Worm (Caenorhabditis elegans) whole organism, L4 larva: ENCODE data around the gene iglr-1.
"Not testable (repeated sequence)": the region's sequence is repeated elsewhere in the genome, so short reads cannot be mapped to it uniquely, and the experiment has no call there.

ENCODE experiments used
- D1046.2 ChIP-seq: fragments of 200-800 bp; sonication (Bioruptor generic); IDR thresholded peaks from 2 replicates; pipeline ENCODE4 v1.3.6; 2022; ENCODE audit warnings: missing genetic modification characterization, missing compliant biosample characterization
- F10B5.3 ChIP-seq: sonication (generic microtip); optimal IDR thresholded peaks from 2 replicates; lab custom pipeline; 2016; ENCODE audit warnings: mild to moderate bottlenecking, missing genetic modification characterization, missing compliant biosample characterization
- F49E8.2 ChIP-seq: sonication (generic microtip); optimal IDR thresholded peaks from 2 replicates; lab custom pipeline; 2016; ENCODE audit warnings: missing compliant biosample characterization, mild to moderate bottlenecking, missing genetic modification characterization, borderline replicate concordance
- Y105C5A.15 ChIP-seq: fragments of 200-800 bp; sonication (Bioruptor generic); IDR thresholded peaks from 2 replicates; pipeline ENCODE4 v1.3.6; 2022; ENCODE audit warnings: missing genetic modification characterization, missing compliant biosample characterization
- ama-1 ChIP-seq: fragments of 150-350 bp; optimal IDR thresholded peaks from 2 replicates; lab custom pipeline; 2014; ENCODE audit warnings: inconsistent platforms, mixed read lengths
- arid-1 ChIP-seq: fragments of 200-800 bp; sonication (Bioruptor generic); conservative IDR thresholded peaks from 2 replicates; pipeline ENCODE4 v1.3.6; 2022; ENCODE audit warnings: missing genetic modification reagents, missing genetic modification characterization, missing compliant biosample characterization
- ceh-32 ChIP-seq: sonication (generic microtip); optimal IDR thresholded peaks from 2 replicates; lab custom pipeline; 2016; ENCODE audit warnings: mild to moderate bottlenecking, missing genetic modification characterization, missing compliant biosample characterization; ENCODE audit not compliant: poor library complexity
- ceh-44 ChIP-seq: fragments of 200-800 bp; sonication (Bioruptor generic); IDR thresholded peaks from 2 replicates; pipeline ENCODE4 v1.3.6; 2022; ENCODE audit warnings: missing genetic modification reagents, missing genetic modification characterization, missing compliant biosample characterization
- ceh-62 ChIP-seq: sonication (generic microtip); optimal IDR thresholded peaks from 2 replicates; lab custom pipeline; 2017; ENCODE audit warnings: missing biosample characterization, missing genetic modification characterization
- ces-1 ChIP-seq: fragments of 150-350 bp; sonication (generic microtip); optimal IDR thresholded peaks from 4 replicates; lab custom pipeline; 2014; ENCODE audit warnings: missing biosample characterization, missing genetic modification reagents, missing genetic modification characterization
- cey-2 ChIP-seq: sonication (generic microtip); optimal IDR thresholded peaks from 3 replicates; lab custom pipeline; 2017; ENCODE audit warnings: missing genetic modification characterization, mild to moderate bottlenecking, missing compliant biosample characterization, antibody characterized with exemption, borderline replicate concordance; ENCODE audit not compliant: insufficient read depth
- daf-8 ChIP-seq: fragments of 200-800 bp; sonication (Bioruptor generic); IDR thresholded peaks from 2 replicates; pipeline ENCODE4 v1.3.6; 2022; ENCODE audit warnings: missing genetic modification characterization, missing compliant biosample characterization
- duxl-1 ChIP-seq: sonication (generic microtip); optimal IDR thresholded peaks from 2 replicates; lab custom pipeline; 2016; ENCODE audit warnings: mild to moderate bottlenecking, missing genetic modification characterization, moderate library complexity, missing compliant biosample characterization; ENCODE audit not compliant: poor library complexity
- egl-27 ChIP-seq: sonication (generic microtip); optimal IDR thresholded peaks from 3 replicates; lab custom pipeline; 2017; ENCODE audit warnings: missing biosample characterization, missing genetic modification reagents, missing genetic modification characterization
- hif-1 ChIP-seq, 2 experiments: sonication (generic microtip); optimal IDR thresholded peaks; 2 replicates each; lab custom pipeline; 2016 to 2017; ENCODE audit warnings: missing compliant biosample characterization in 2 of 2, missing genetic modification characterization in 2 of 2, missing genetic modification reagents in 2 of 2, missing genotype in 2 of 2, mild to moderate bottlenecking in 1 of 2
- hlh-11 ChIP-seq: fragments of 200-800 bp; sonication (Bioruptor generic); optimal IDR thresholded peaks from 2 replicates; lab custom pipeline; 2018; ENCODE audit warnings: mild to moderate bottlenecking, missing genetic modification characterization, missing compliant biosample characterization
- hlh-30 ChIP-seq: sonication (generic microtip); optimal IDR thresholded peaks from 2 replicates; lab custom pipeline; 2017; ENCODE audit warnings: antibody characterized with exemption, mild to moderate bottlenecking, missing genetic modification characterization, missing compliant biosample characterization; ENCODE audit not compliant: insufficient read depth
- lir-3 ChIP-seq: sonication (generic microtip); optimal IDR thresholded peaks from 2 replicates; lab custom pipeline; 2016; ENCODE audit warnings: mild to moderate bottlenecking, missing genetic modification characterization, missing compliant biosample characterization
- lsy-2 ChIP-seq, 2 experiments: fragments of 150-350 bp in 1 of 2; sonication (generic microtip) in 1 of 2; optimal IDR thresholded peaks; 2 replicates each; lab custom pipeline; 2014 to 2017; ENCODE audit warnings: missing biosample characterization in 2 of 2, missing genetic modification characterization in 2 of 2
- mep-1 ChIP-seq: fragments of 150-350 bp; sonication (generic microtip); optimal IDR thresholded peaks from 3 replicates; lab custom pipeline; 2014; ENCODE audit warnings: missing biosample characterization, missing genetic modification characterization
- mxl-2 ChIP-seq: fragments of 200-800 bp; sonication (Bioruptor generic); conservative IDR thresholded peaks from 2 replicates; pipeline ENCODE4 v1.3.6; 2022; ENCODE audit warnings: missing genetic modification reagents, missing genetic modification characterization, missing compliant biosample characterization
- mxl-3 ChIP-seq: fragments of 200-800 bp; sonication (Bioruptor generic); optimal IDR thresholded peaks from 2 replicates; lab custom pipeline; 2018; ENCODE audit warnings: mild to moderate bottlenecking, missing genetic modification characterization, missing compliant biosample characterization
- nhr-10 ChIP-seq: fragments of 150-350 bp; optimal IDR thresholded peaks from 2 replicates; lab custom pipeline; 2014; ENCODE audit warnings: missing biosample characterization, missing genetic modification characterization
- nhr-102 ChIP-seq: sonication (generic microtip); optimal IDR thresholded peaks from 2 replicates; lab custom pipeline; 2016; ENCODE audit warnings: mild to moderate bottlenecking, missing genetic modification characterization, moderate library complexity, missing compliant biosample characterization
- nhr-11 ChIP-seq: fragments of 150-350 bp; optimal IDR thresholded peaks from 2 replicates; lab custom pipeline; 2014; ENCODE audit warnings: missing biosample characterization, missing genetic modification characterization
- nhr-111 ChIP-seq: fragments of 200-800 bp; sonication (Bioruptor generic); optimal IDR thresholded peaks from 2 replicates; lab custom pipeline; 2018; ENCODE audit warnings: mild to moderate bottlenecking, missing genetic modification characterization, missing compliant biosample characterization
- nhr-237 ChIP-seq: sonication (generic microtip); optimal IDR thresholded peaks from 2 replicates; lab custom pipeline; 2017; ENCODE audit warnings: missing biosample characterization, missing genetic modification characterization
- nhr-25 ChIP-seq: sonication (generic microtip); optimal IDR thresholded peaks from 2 replicates; lab custom pipeline; 2017; ENCODE audit warnings: missing genetic modification characterization, mild to moderate bottlenecking, missing compliant biosample characterization, antibody characterized with exemption, moderate library complexity, borderline replicate concordance; ENCODE audit not compliant: insufficient read depth
- nhr-42 ChIP-seq: fragments of 200-800 bp; sonication (Bioruptor generic); IDR thresholded peaks from 2 replicates; pipeline ENCODE4 v1.3.6; 2022; ENCODE audit warnings: missing genetic modification characterization, missing compliant biosample characterization
- nhr-6 ChIP-seq: fragments of 150-350 bp; optimal IDR thresholded peaks from 2 replicates; lab custom pipeline; 2014; ENCODE audit warnings: missing biosample characterization, missing genetic modification characterization
- php-3 ChIP-seq: fragments of 200-800 bp; sonication (Bioruptor generic); IDR thresholded peaks from 2 replicates; pipeline ENCODE4 v1.3.6; 2022; ENCODE audit warnings: missing genetic modification reagents, missing genetic modification characterization, missing compliant biosample characterization
- rbr-2 ChIP-seq: sonication (generic microtip); optimal IDR thresholded peaks from 2 replicates; lab custom pipeline; 2016; ENCODE audit warnings: missing genotype, missing genetic modification characterization, missing compliant biosample characterization
- saeg-2 ChIP-seq: fragments of 200-800 bp; sonication (Bioruptor generic); IDR thresholded peaks from 2 replicates; pipeline ENCODE4 v1.3.6; 2022; ENCODE audit warnings: missing genetic modification reagents, missing genetic modification characterization, missing compliant biosample characterization
- sdz-12 ChIP-seq: fragments of 200-800 bp; sonication (Bioruptor generic); optimal IDR thresholded peaks from 2 replicates; lab custom pipeline; 2018; ENCODE audit warnings: mild to moderate bottlenecking, missing genetic modification characterization, missing compliant biosample characterization
- set-16 ChIP-seq: fragments of 200-800 bp; sonication (Bioruptor generic); IDR thresholded peaks from 2 replicates; pipeline ENCODE4 v1.3.6; 2022; ENCODE audit warnings: missing genetic modification reagents, missing genetic modification characterization, missing compliant biosample characterization
- snpc-1.2 ChIP-seq: fragments of 200-800 bp; sonication (Bioruptor generic); IDR thresholded peaks from 2 replicates; pipeline ENCODE4 v1.3.6; 2022; ENCODE audit warnings: missing genetic modification reagents, missing genetic modification characterization, missing compliant biosample characterization
- zip-11 ChIP-seq: fragments of 200-800 bp; sonication (Bioruptor generic); IDR thresholded peaks from 2 replicates; pipeline ENCODE4 v1.3.6; 2022; ENCODE audit warnings: missing genetic modification characterization, missing compliant biosample characterization

The iglr-1 gene

ce11 chrX:14966515-14966914 is 24.7 kb downstream of the iglr-1 start, which contains the start of gene F20D1.22:
Gene F20D1.22, plus strand, starts transcription at chrX:14966815.
- not testable (repeated sequence) for TF ChIP-seq ces-1 (GFP tag; lab: Kevin White, UChicago); nhr-25 (tag; lab: Kevin White, UChicago); lir-3 (tag; lab: Kevin White, UChicago)

DNA sequence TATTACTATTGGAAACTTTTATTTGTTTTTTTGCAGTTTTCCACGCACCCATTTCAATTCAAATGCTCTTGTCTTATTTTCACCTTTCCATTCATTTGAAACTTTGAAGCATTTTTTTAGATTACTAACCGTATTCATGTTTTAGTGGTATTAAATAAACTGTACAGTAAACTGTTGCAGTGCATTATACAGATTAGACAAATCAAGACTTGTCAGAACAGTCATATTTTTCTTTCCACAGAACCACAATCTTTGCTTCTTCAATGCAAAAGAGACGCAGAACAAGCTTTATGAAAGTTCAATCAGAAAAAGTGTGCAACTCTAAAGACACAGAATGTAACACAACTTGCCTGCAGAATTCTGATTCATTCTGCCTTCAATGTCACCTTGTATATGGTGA is 25.4 kb downstream of the iglr-1 start, which contains the start of gene F45B8.5:
TSS of gene F45B8.5 (plus strand) at position 301 of the 400 bp plus-strand sequence.
- TF ChIP-seq nhr-11 (tag; lab: Kevin White, UChicago): no peak
- TF ChIP-seq lir-3 (tag; lab: Kevin White, UChicago): no peak
- TF ChIP-seq sdz-12 (GFP tag; lab: Kevin White, UChicago): no peak
- no peak for TF ChIP-seq mxl-3 (GFP tag; lab: Kevin White, UChicago)
- TF ChIP-seq mxl-2 (GFP tag; lab: Robert Waterston, UW): no peak
- no peak for TF ChIP-seq duxl-1 (tag; lab: Kevin White, UChicago)
- no peak for TF ChIP-seq nhr-25 (tag; lab: Kevin White, UChicago)
- no peak for TF ChIP-seq nhr-111 (GFP tag; lab: Kevin White, UChicago)
- TF ChIP-seq rbr-2 (tag; lab: Kevin White, UChicago): no peak
- TF ChIP-seq F10B5.3 (tag; lab: Kevin White, UChicago): no peak
- no peak for TF ChIP-seq ceh-32 (tag; lab: Kevin White, UChicago)
- TF ChIP-seq nhr-10: no peak
- TF ChIP-seq D1046.2: no peak
- no peak for TF ChIP-seq php-3
- TF ChIP-seq hif-1 (tag; optimal IDR thresholded peaks at IDR 0.05; lab: Kevin White, UChicago): no peak
- no peak for TF ChIP-seq ceh-62
- no peak for TF ChIP-seq cey-2
- TF ChIP-seq ama-1 (lab: Kevin White, UChicago): no peak
- no peak for TF ChIP-seq nhr-237 (tag; lab: Kevin White, UChicago)

- TF ChIP-seq lir-3 (tag; lab: Kevin White, UChicago) (no peak), nhr-42 (GFP tag; lab: Robert Waterston, UW) (no peak), F49E8.2 (no peak), nhr-102 (tag; lab: Kevin White, UChicago) (no peak), hlh-11 (tag; lab: Kevin White, UChicago) (no peak), arid-1 (no peak), hlh-30 (no peak), Y105C5A.15 (GFP tag; lab: Robert Waterston, UW) (no peak), zip-11 (GFP tag; lab: Robert Waterston, UW) (no peak), saeg-2 (GFP tag; lab: Robert Waterston, UW) (no peak), lsy-2 (tag; optimal IDR thresholded peaks at IDR 0.05; lab: Kevin White, UChicago) (no peak)
Measured at ce11 chrX:14964253-14964652, 26.9 kb downstream of the iglr-1 start, which contains the start of gene rgs-11. Gene rgs-11, plus strand, starts transcription at chrX:14964553.

DNA sequence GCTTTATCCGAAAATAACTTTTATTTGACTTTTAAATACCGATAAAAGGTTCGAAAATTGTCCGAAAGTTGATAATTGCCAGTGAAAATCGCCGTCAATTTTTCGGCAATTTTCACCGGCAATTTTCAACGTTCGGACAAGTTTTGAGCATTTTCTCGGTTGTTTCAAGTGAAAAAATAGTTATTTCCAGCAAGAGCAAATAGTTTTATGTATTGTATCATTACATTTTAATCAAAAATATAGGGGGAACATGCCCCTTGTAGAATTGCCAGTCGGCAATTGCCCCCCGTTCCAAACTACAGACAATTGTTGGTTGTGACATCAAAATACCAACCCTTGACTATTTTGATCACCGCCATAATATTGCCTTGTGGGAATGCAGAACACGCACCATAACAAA is 28.7 kb downstream of the iglr-1 start, which contains the start of gene rgs-10:
TSS of gene rgs-10 (plus strand) at position 301 of the 400 bp plus-strand sequence.
- no peak for TF ChIP-seq nhr-6
- no peak for TF ChIP-seq duxl-1 (tag; lab: Kevin White, UChicago)
- TF ChIP-seq ceh-44 (GFP tag; lab: Robert Waterston, UW): no peak
- no peak for TF ChIP-seq nhr-111 (GFP tag; lab: Kevin White, UChicago)
- TF ChIP-seq egl-27: no peak
- TF ChIP-seq snpc-1.2 (GFP tag; lab: Robert Waterston, UW): no peak
- TF ChIP-seq daf-8: no peak
- TF ChIP-seq mep-1 (tag; lab: Kevin White, UChicago): no peak
- TF ChIP-seq set-16 (GFP tag; lab: Robert Waterston, UW): no peak
